In the genomic region with DNA sequence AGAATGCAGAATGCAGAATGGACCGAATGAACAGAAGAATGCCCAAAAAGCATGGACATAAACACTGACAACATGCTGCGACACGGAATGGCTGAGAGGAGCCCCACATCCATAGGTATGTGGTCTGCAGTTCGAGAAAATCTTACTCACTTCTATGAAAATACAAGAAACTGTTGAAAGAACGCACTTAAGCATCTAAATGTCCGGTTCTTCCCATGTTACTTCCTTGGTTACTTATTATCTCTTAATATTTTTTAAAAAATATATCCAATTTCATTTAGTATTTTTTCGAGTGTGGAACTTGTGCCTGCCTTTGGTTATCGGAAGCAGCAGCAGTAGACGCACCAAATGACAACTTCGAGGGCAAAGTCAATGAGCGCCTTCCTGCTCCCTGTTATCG, we compare ENCODE assay signal across 1 fruit fly cellular context.
TF ChIP-seq lines count a peak whose summit lies in the region.

No protein-coding gene starts in this region.

TF ChIP-seq in whole organism, embryonic, 481 proteins besides CTCF, POLR2A, EP300 and RAD21 (continued from another document):
- TF ChIP-seq CG9727 (GFP tag; optimal IDR thresholded peaks at IDR 0.05; lab: Kevin White, UChicago) (peak; percentile 46), br (optimal IDR thresholded peaks at IDR 0.05; lab: Kevin White, UChicago) (no peak), C15 (GFP tag; IDR thresholded peaks at IDR 0.05; lab: Robert Waterston, UW) (no peak), ci (GFP tag; IDR thresholded peaks at IDR 0.05; lab: Robert Waterston, UW) (peak; percentile 33; the same call in 1 of the 3 replicates), ssp (GFP tag; IDR thresholded peaks at IDR 0.05; lab: Robert Waterston, UW) (no peak), CG15514 (GFP tag; optimal IDR thresholded peaks at IDR 0.05; lab: Kevin White, UChicago) (no peak), CG6689 (GFP tag; IDR thresholded peaks at IDR 0.05; lab: Robert Waterston, UW) (peak; percentile 49), Mad (GFP tag; optimal IDR thresholded peaks at IDR 0.05; lab: Kevin White, UChicago) (no peak), aop (GFP tag; IDR thresholded peaks at IDR 0.05; lab: Robert Waterston, UW) (no peak), E2f2 (GFP tag; IDR thresholded peaks at IDR 0.05; lab: Robert Waterston, UW) (0 out of 2 replicates have a peak, but pooled peaks have one; percentile 9), bsh (GFP tag; optimal IDR thresholded peaks at IDR 0.05; lab: Kevin White, UChicago) (peak in 1 of 2 experiments; percentile 65), CG3726 (GFP tag; IDR thresholded peaks at IDR 0.05; lab: Robert Waterston, UW) (no peak), chif (GFP tag; optimal IDR thresholded peaks at IDR 0.05; lab: Kevin White, UChicago) (peak in 1 of 2 experiments; percentile 26), CG11247 (GFP tag; IDR thresholded peaks at IDR 0.05; lab: Robert Waterston, UW) (no peak), CG17328 (GFP tag; IDR thresholded peaks at IDR 0.05; lab: Robert Waterston, UW) (peak; percentile 47; the same call in 1 of the 2 replicates), CG10267 (tag; optimal IDR thresholded peaks at IDR 0.05; lab: Kevin White, UChicago) (peak; percentile 12), prd (optimal IDR thresholded peaks at IDR 0.05; lab: Kevin White, UChicago) (no peak), prd (GFP tag; IDR thresholded peaks at IDR 0.05; lab: Robert Waterston, UW) (peak; percentile 65; the same call in 2 of the 3 replicates), Blimp-1 (GFP tag; optimal IDR thresholded peaks at IDR 0.05; lab: Kevin White, UChicago) (peak; percentile 7), CG6175 (GFP tag; IDR thresholded peaks at IDR 0.05; lab: Robert Waterston, UW) (no peak), CG8281 (tag; optimal IDR thresholded peaks at IDR 0.05; lab: Kevin White, UChicago) (no peak)
